Worm (Caenorhabditis elegans) whole organism, L1 larva: ENCODE measurements around the gene ttr-45.

Experiments used
- ceh-82 ChIP-seq, 3 experiments: fragments of 150-350 bp in 1 of 3; sonication (generic microtip) in 2 of 3; optimal IDR thresholded peaks; 2 replicates each; lab custom pipeline; 2014 to 2017; ENCODE audit warnings: missing biosample characterization in 3 of 3, missing genetic modification characterization in 3 of 3
- pag-3 ChIP-seq: sonication (generic microtip); optimal IDR thresholded peaks from 2 replicates; lab custom pipeline; 2017; ENCODE audit warnings: missing genetic modification characterization, mild to moderate bottlenecking, missing compliant biosample characterization, antibody characterized with exemption, borderline replicate concordance; ENCODE audit not compliant: insufficient read depth
- tlp-1 ChIP-seq: fragments of 150-350 bp; optimal IDR thresholded peaks from 2 replicates; lab custom pipeline; 2014; ENCODE audit warnings: missing biosample characterization, missing genetic modification characterization
- unc-130 ChIP-seq: fragments of 150-350 bp; optimal IDR thresholded peaks from 2 replicates; lab custom pipeline; 2017; ENCODE audit warnings: missing biosample characterization, missing genetic modification characterization, inconsistent platforms

DNA sequence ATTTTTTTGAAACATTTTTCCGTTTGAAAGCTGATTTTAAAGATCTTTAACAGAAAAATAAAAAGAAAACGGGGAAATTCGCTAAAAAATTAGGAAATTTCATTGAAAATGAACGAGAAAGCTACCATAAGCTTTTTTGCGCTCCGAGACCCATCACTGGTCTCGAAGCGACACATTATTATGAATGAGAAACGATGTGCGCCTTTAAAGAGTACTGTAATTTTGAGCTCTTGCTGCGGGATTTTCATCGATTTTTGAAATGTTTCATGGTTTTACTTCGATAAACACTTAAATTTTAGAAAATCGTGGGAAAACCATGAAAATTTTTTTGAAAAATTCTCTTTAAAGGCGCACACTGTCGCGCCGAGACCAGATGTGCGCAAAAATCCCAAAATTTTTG is 36.2 kb downstream of the ttr-45 start:
- TF ChIP-seq tlp-1 (tag; lab: Kevin White, UChicago) (no peak), unc-130 (no peak), ceh-82 (tag; optimal IDR thresholded peaks at IDR 0.05; lab: Kevin White, UChicago) (no peak), pag-3 (no peak)
